Worm (Caenorhabditis elegans): ENCODE results near the gene cec-6.

DNA sequence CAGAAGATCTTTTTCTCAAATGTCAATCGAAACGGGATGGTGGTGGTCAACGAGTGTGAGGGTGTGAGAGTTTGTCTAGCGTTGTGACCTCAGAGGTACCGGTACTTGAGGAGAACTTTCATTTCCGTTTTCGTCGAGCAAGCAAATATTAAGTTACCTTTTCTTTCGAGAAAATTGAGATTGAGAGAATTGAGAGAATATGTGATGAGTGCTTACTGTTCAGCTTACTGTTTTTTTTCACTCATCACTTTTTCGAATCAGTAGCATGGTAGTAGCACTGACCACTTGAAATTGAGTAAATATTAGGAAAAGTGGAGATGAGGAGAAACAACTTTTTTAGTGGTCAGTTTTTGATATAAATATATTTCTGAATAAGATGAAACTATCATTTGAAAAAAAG is 29.4 kb downstream of the cec-6 start, which contains the start of gene T12E12.6:
- TF ChIP-seq swsn-7 (tag; optimal IDR thresholded peaks at IDR 0.05), result no peak
- TF ChIP-seq lin-39 (tag; optimal IDR thresholded peaks at IDR 0.05), result no peak
- TF ChIP-seq fos-1 (tag; optimal IDR thresholded peaks at IDR 0.05), result no peak

All from whole organism, L1 larva.